Worm (Caenorhabditis elegans) whole organism, L2 larva: Measurements from ENCODE around the gene K08E7.5.

Experiments
- C34F6.9 ChIP-seq: fragments of 150-350 bp; optimal IDR thresholded peaks from 2 replicates; lab custom pipeline; 2014; ENCODE audit warnings: missing biosample characterization, missing genetic modification characterization
- F13H6.1 ChIP-seq: sonication (generic microtip); optimal IDR thresholded peaks from 2 replicates; lab custom pipeline; 2016; ENCODE audit warnings: missing genetic modification characterization, missing compliant biosample characterization
- R02D3.7 ChIP-seq: fragments of 150-350 bp; optimal IDR thresholded peaks from 2 replicates; lab custom pipeline; 2014; ENCODE audit warnings: missing biosample characterization, missing genetic modification characterization
- Y55F3AM.14 ChIP-seq: fragments of 200-800 bp; sonication (Bioruptor generic); optimal IDR thresholded peaks from 2 replicates; lab custom pipeline; 2018; ENCODE audit warnings: mild to moderate bottlenecking, missing genetic modification characterization, missing compliant biosample characterization
- ZK546.5 ChIP-seq: sonication (generic microtip); optimal IDR thresholded peaks from 2 replicates; lab custom pipeline; 2017; ENCODE audit warnings: missing biosample characterization, missing genetic modification characterization
- alr-1 ChIP-seq: fragments of 150-350 bp; optimal IDR thresholded peaks from 2 replicates; lab custom pipeline; 2014; ENCODE audit warnings: missing biosample characterization, missing genetic modification characterization
- aly-2 ChIP-seq: fragments of 150-350 bp; optimal IDR thresholded peaks from 2 replicates; lab custom pipeline; 2014; ENCODE audit warnings: missing biosample characterization, missing genetic modification characterization
- ama-1 ChIP-seq: fragments of 150-350 bp; optimal IDR thresholded peaks from 2 replicates; lab custom pipeline; 2018; ENCODE audit warnings: inconsistent platforms
- blmp-1 ChIP-seq: sonication (generic microtip); optimal IDR thresholded peaks from 2 replicates; lab custom pipeline; 2017; ENCODE audit warnings: missing genetic modification characterization, mild to moderate bottlenecking, missing compliant biosample characterization, antibody characterized with exemption, moderate library complexity; ENCODE audit not compliant: insufficient read depth
- ceh-16 ChIP-seq: fragments of 150-350 bp; optimal IDR thresholded peaks from 2 replicates; lab custom pipeline; 2014; ENCODE audit warnings: missing biosample characterization, missing genetic modification characterization
- crh-2 ChIP-seq: sonication (generic microtip); optimal IDR thresholded peaks from 2 replicates; lab custom pipeline; 2017; ENCODE audit warnings: missing biosample characterization, missing genetic modification characterization
- egl-27 ChIP-seq: sonication (generic microtip); optimal IDR thresholded peaks from 3 replicates; lab custom pipeline; 2017; ENCODE audit warnings: missing biosample characterization, missing genetic modification reagents, missing genetic modification characterization
- elt-1 ChIP-seq: fragments of 150-350 bp; optimal IDR thresholded peaks from 2 replicates; lab custom pipeline; 2014; ENCODE audit warnings: missing biosample characterization, missing genetic modification characterization
- elt-3 ChIP-seq: sonication (generic microtip); optimal IDR thresholded peaks from 2 replicates; lab custom pipeline; 2017; ENCODE audit warnings: missing biosample characterization, missing genetic modification characterization
- fos-1 ChIP-seq: fragments of 150-350 bp; optimal IDR thresholded peaks from 2 replicates; lab custom pipeline; 2014; ENCODE audit warnings: missing biosample characterization, missing genetic modification characterization
- gmeb-1 ChIP-seq: fragments of 150-350 bp; optimal IDR thresholded peaks from 2 replicates; lab custom pipeline; 2014; ENCODE audit warnings: missing biosample characterization, missing genetic modification characterization
- lin-13 ChIP-seq: fragments of 150-350 bp; optimal IDR thresholded peaks from 2 replicates; lab custom pipeline; 2014; ENCODE audit warnings: missing biosample characterization, missing genetic modification reagents, missing genetic modification characterization
- lin-39 ChIP-seq: fragments of 150-350 bp; optimal IDR thresholded peaks from 2 replicates; lab custom pipeline; 2014; ENCODE audit warnings: missing biosample characterization, missing genetic modification reagents, missing genetic modification characterization
- lsy-2 ChIP-seq, 2 experiments: fragments of 150-350 bp in 1 of 2; sonication (generic microtip) in 1 of 2; optimal IDR thresholded peaks; 2 replicates each; lab custom pipeline; 2014 to 2017; ENCODE audit warnings: missing biosample characterization in 2 of 2, missing genetic modification characterization in 2 of 2
- mab-5 ChIP-seq: fragments of 150-350 bp; optimal IDR thresholded peaks from 2 replicates; lab custom pipeline; 2014; ENCODE audit warnings: missing biosample characterization, missing genetic modification characterization
- mbf-1 ChIP-seq: sonication (generic microtip); optimal IDR thresholded peaks from 2 replicates; lab custom pipeline; 2017; ENCODE audit warnings: missing biosample characterization, missing genetic modification characterization
- nhr-10 ChIP-seq: sonication (generic microtip); optimal IDR thresholded peaks from 2 replicates; lab custom pipeline; 2017; ENCODE audit warnings: missing biosample characterization, missing genetic modification characterization
- nhr-11 ChIP-seq: fragments of 150-350 bp; optimal IDR thresholded peaks from 2 replicates; lab custom pipeline; 2014; ENCODE audit warnings: missing biosample characterization, missing genetic modification characterization
- nhr-129 ChIP-seq: fragments of 150-350 bp; optimal IDR thresholded peaks from 2 replicates; lab custom pipeline; 2014; ENCODE audit warnings: missing biosample characterization, missing genetic modification characterization
- nhr-21 ChIP-seq: fragments of 150-350 bp; optimal IDR thresholded peaks from 2 replicates; lab custom pipeline; 2014; ENCODE audit warnings: missing biosample characterization, missing genetic modification characterization
- nhr-23 ChIP-seq: fragments of 150-350 bp; optimal IDR thresholded peaks from 2 replicates; lab custom pipeline; 2014; ENCODE audit warnings: missing biosample characterization, missing genetic modification reagents, missing genetic modification characterization
- nhr-237 ChIP-seq: fragments of 150-350 bp; optimal IDR thresholded peaks from 2 replicates; lab custom pipeline; 2014; ENCODE audit warnings: missing biosample characterization, missing genetic modification characterization
- nhr-25 ChIP-seq: fragments of 150-350 bp; sonication (generic microtip); optimal IDR thresholded peaks from 3 replicates; lab custom pipeline; 2014; ENCODE audit warnings: missing biosample characterization, missing genetic modification characterization
- nhr-6 ChIP-seq: fragments of 150-350 bp; optimal IDR thresholded peaks from 2 replicates; lab custom pipeline; 2014; ENCODE audit warnings: missing biosample characterization, missing genetic modification characterization
- nhr-77 ChIP-seq: fragments of 150-350 bp; optimal IDR thresholded peaks from 2 replicates; lab custom pipeline; 2014; ENCODE audit warnings: missing biosample characterization, missing genetic modification characterization
- peb-1 ChIP-seq: fragments of 150-350 bp; optimal IDR thresholded peaks from 2 replicates; lab custom pipeline; 2014; ENCODE audit warnings: missing biosample characterization, missing genetic modification characterization
- sem-4 ChIP-seq: fragments of 150-350 bp; optimal IDR thresholded peaks from 2 replicates; lab custom pipeline; 2014; ENCODE audit warnings: missing biosample characterization, missing genetic modification reagents, missing genetic modification characterization
- skn-1 ChIP-seq: sonication (generic microtip); optimal IDR thresholded peaks from 2 replicates; lab custom pipeline; 2017; ENCODE audit warnings: missing biosample characterization, missing genetic modification characterization
- sma-3 ChIP-seq: sonication (generic microtip); optimal IDR thresholded peaks from 2 replicates; lab custom pipeline; 2016; ENCODE audit warnings: missing genetic modification reagents, missing genetic modification characterization, missing compliant biosample characterization
- sma-9 ChIP-seq, 2 experiments: fragments of 150-350 bp in 1 of 2; sonication (generic microtip) in 1 of 2; optimal IDR thresholded peaks; 2 replicates each; lab custom pipeline; 2014 to 2016; ENCODE audit warnings: missing genetic modification characterization in 2 of 2, mild to moderate bottlenecking in 1 of 2, missing biosample characterization in 1 of 2, missing compliant biosample characterization in 1 of 2, missing genetic modification reagents in 1 of 2, moderate library complexity in 1 of 2
- snpc-4 ChIP-seq: fragments of 150-350 bp; optimal IDR thresholded peaks from 2 replicates; lab custom pipeline; 2014; ENCODE audit warnings: missing biosample characterization, missing genetic modification characterization
- unc-55 ChIP-seq: fragments of 150-350 bp; sonication (generic microtip); optimal IDR thresholded peaks from 3 replicates; lab custom pipeline; 2014; ENCODE audit warnings: missing biosample characterization, missing genetic modification reagents, missing genetic modification characterization
- unc-62 ChIP-seq: fragments of 150-350 bp; optimal IDR thresholded peaks from 2 replicates; lab custom pipeline; 2014; ENCODE audit warnings: missing biosample characterization, missing genetic modification reagents, missing genetic modification characterization
- zag-1 ChIP-seq: fragments of 150-350 bp; optimal IDR thresholded peaks from 2 replicates; lab custom pipeline; 2014; ENCODE audit warnings: missing biosample characterization, missing genetic modification characterization
- ztf-1 ChIP-seq: fragments of 200-800 bp; sonication (Bioruptor generic); conservative IDR thresholded peaks from 2 replicates; pipeline ENCODE4 v1.3.6; 2022; ENCODE audit warnings: missing genetic modification characterization, missing compliant biosample characterization
- ztf-11 ChIP-seq: sonication (generic microtip); optimal IDR thresholded peaks from 2 replicates; lab custom pipeline; 2017; ENCODE audit warnings: missing biosample characterization, missing genetic modification characterization

The K08E7.5 gene

ce11 chrIV:12600941-12601340, 27.8 kb downstream of the K08E7.5 start:
- no peak for TF ChIP-seq elt-1 (tag; lab: Kevin White, UChicago)
- TF ChIP-seq R02D3.7 = no peak
- TF ChIP-seq sma-9 (GFP tag; optimal IDR thresholded peaks at IDR 0.05; lab: Kevin White, UChicago) = peak; percentile 44
- no peak for TF ChIP-seq sma-9 (tag; optimal IDR thresholded peaks at IDR 0.05; lab: Kevin White, UChicago)
- TF ChIP-seq nhr-23 (tag; lab: Kevin White, UChicago) = no peak
- peak; percentile 25 for TF ChIP-seq crh-2 (tag; lab: Kevin White, UChicago)
- TF ChIP-seq nhr-237 (tag; lab: Kevin White, UChicago) = no peak
- no peak for TF ChIP-seq ztf-1 (GFP tag; lab: Robert Waterston, UW)
- TF ChIP-seq Y55F3AM.14 = no peak
- TF ChIP-seq fos-1 = peak; percentile 85
- no peak for TF ChIP-seq ama-1 (lab: Kevin White, UChicago)
- TF ChIP-seq zag-1 (tag; lab: Kevin White, UChicago) = no peak
- no peak for TF ChIP-seq mab-5 (tag; lab: Kevin White, UChicago)
- TF ChIP-seq nhr-21 = no peak
- TF ChIP-seq nhr-25 = no peak
- TF ChIP-seq peb-1 (tag; lab: Kevin White, UChicago) = no peak
- TF ChIP-seq ZK546.5 (tag; lab: Kevin White, UChicago) = no peak
- TF ChIP-seq skn-1 (tag; lab: Kevin White, UChicago) = no peak

ce11 chrIV:12605401-12605800, 32.2 kb downstream of the K08E7.5 start, which contains the start of gene Y55D9A.2:
Y55D9A.2 (minus strand) TSS chrIV:12605431.
- TF ChIP-seq nhr-129 (tag; lab: Kevin White, UChicago) (no peak), nhr-10 (no peak), fos-1 (peak; percentile 29), ZK546.5 (tag; lab: Kevin White, UChicago) (no peak), nhr-77 (tag; lab: Kevin White, UChicago) (no peak), lsy-2 (tag; optimal IDR thresholded peaks at IDR 0.05; lab: Kevin White, UChicago) (peak in 1 of 2 experiments; percentile 67), aly-2 (no peak), zag-1 (tag; lab: Kevin White, UChicago) (no peak), ama-1 (lab: Kevin White, UChicago) (no peak), C34F6.9 (tag; lab: Kevin White, UChicago) (peak; percentile 50), ceh-16 (tag; lab: Kevin White, UChicago) (no peak), unc-55 (GFP tag; lab: Kevin White, UChicago) (peak; percentile 46), sem-4 (no peak), snpc-4 (no peak), gmeb-1 (tag; lab: Kevin White, UChicago) (peak; percentile 63), blmp-1 (tag; lab: Kevin White, UChicago) (no peak), mab-5 (tag; lab: Kevin White, UChicago) (no peak), ztf-11 (tag; lab: Kevin White, UChicago) (no peak), lin-13 (GFP tag; lab: Kevin White, UChicago) (no peak), R02D3.7 (no peak), elt-3 (tag; lab: Kevin White, UChicago) (no peak), F13H6.1 (tag; lab: Kevin White, UChicago) (no peak), mbf-1 (tag; lab: Kevin White, UChicago) (no peak), ztf-1 (GFP tag; lab: Robert Waterston, UW) (no peak)

- no peak for TF ChIP-seq mab-5 (tag; lab: Kevin White, UChicago)
- TF ChIP-seq snpc-4 = no peak
- TF ChIP-seq sma-3 (GFP tag; lab: Kevin White, UChicago) = no peak
- no peak for TF ChIP-seq ceh-16 (tag; lab: Kevin White, UChicago)
- no peak for TF ChIP-seq elt-1 (tag; lab: Kevin White, UChicago)
- no peak for TF ChIP-seq nhr-23 (tag; lab: Kevin White, UChicago)
- TF ChIP-seq alr-1 (tag; lab: Kevin White, UChicago) = no peak
- TF ChIP-seq nhr-10 = no peak
- no peak for TF ChIP-seq elt-3 (tag; lab: Kevin White, UChicago)
- TF ChIP-seq skn-1 (tag; lab: Kevin White, UChicago) = no peak
These were observed 41.5 kb downstream of the K08E7.5 start, which contains the start of gene efa-6 for ce11 chrIV:12614624-12615023. efa-6 (minus strand) TSS chrIV:12614724.

ce11 chrIV:12615122-12615745, 42.1 kb downstream of the K08E7.5 start:
- no peak for TF ChIP-seq R02D3.7
- no peak for TF ChIP-seq nhr-25
- TF ChIP-seq C34F6.9 (tag; lab: Kevin White, UChicago) = peak; percentile 17
- no peak for TF ChIP-seq lsy-2 (tag; optimal IDR thresholded peaks at IDR 0.05; lab: Kevin White, UChicago)
- no peak for TF ChIP-seq crh-2 (tag; lab: Kevin White, UChicago)
- TF ChIP-seq egl-27 = no peak
- no peak for TF ChIP-seq ztf-1 (GFP tag; lab: Robert Waterston, UW)
- TF ChIP-seq snpc-4 = no peak
- TF ChIP-seq nhr-129 (tag; lab: Kevin White, UChicago) = peak; percentile 33
- TF ChIP-seq nhr-237 (tag; lab: Kevin White, UChicago) = no peak
- TF ChIP-seq ceh-16 (tag; lab: Kevin White, UChicago) = no peak
- no peak for TF ChIP-seq gmeb-1 (tag; lab: Kevin White, UChicago)
- TF ChIP-seq nhr-11 = no peak
- TF ChIP-seq unc-62 (GFP tag; lab: Kevin White, UChicago) = no peak
- no peak for TF ChIP-seq lin-39 (tag; lab: Kevin White, UChicago)
- TF ChIP-seq F13H6.1 (tag; lab: Kevin White, UChicago) = peak; percentile 27
- TF ChIP-seq nhr-6 (tag; lab: Kevin White, UChicago) = no peak
- TF ChIP-seq elt-3 (tag; lab: Kevin White, UChicago) = no peak
